Worm (Caenorhabditis elegans): Measurements from ENCODE around the gene cdd-2.

Gene cdd-2

DNA sequence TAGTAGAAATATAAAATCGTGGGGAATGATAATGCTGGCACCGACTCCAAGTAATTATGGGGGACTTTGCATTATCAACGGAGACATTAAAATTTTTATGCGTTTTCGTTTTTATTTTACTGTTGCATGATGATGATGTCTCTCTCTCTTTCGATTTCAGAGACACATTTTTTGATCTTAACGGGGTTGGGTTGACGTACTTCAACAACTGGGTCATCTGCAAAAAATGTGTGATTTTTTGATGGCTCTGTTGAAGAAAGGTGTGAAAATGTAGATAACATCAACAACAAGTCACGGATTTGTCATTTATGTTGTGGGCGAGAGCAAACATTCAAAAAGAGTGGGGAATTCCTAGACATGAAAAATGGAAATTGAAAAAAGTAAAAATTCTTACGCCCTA lies 46.4 kb downstream of the cdd-2 start, which contains the start of gene F55G1.15:
TSS of gene F55G1.15 (minus strand) at position 101 of the 400 bp plus-strand sequence.
- no peak for TF ChIP-seq nhr-43 (tag; optimal IDR thresholded peaks at IDR 0.05; ENCODE audit: poor library complexity, severe bottlenecking)
- no peak for TF ChIP-seq nhr-77 (tag; optimal IDR thresholded peaks at IDR 0.05)
- no peak for TF ChIP-seq nhr-11 (tag; optimal IDR thresholded peaks at IDR 0.05)
- TF ChIP-seq elt-2 (tag; optimal IDR thresholded peaks at IDR 0.05) = peak; percentile 46
- TF ChIP-seq daf-12 (tag; optimal IDR thresholded peaks at IDR 0.05) = no peak

DNA sequence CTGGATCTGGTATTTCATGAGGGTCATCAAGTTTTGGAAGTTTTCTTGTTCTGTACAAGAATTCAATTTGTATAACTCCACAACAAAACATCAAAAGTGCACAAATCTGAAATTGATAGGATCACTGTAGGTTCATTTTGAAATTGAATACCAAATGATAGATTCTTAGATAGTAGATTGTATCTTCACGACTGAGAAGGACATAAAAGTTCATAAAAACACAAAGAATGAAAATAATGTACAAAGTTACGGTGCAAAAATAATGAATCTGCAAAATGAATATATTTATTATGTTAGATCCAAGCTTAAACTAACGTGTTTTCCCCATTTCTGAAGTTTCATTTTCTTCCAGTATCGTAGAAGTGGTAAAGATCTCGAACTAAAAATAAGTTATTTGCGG lies 46.8 kb downstream of the cdd-2 start:
- TF ChIP-seq zag-1 (tag; optimal IDR thresholded peaks at IDR 0.05) (no peak), elt-1 (tag; optimal IDR thresholded peaks at IDR 0.05) (peak; percentile 64)

DNA sequence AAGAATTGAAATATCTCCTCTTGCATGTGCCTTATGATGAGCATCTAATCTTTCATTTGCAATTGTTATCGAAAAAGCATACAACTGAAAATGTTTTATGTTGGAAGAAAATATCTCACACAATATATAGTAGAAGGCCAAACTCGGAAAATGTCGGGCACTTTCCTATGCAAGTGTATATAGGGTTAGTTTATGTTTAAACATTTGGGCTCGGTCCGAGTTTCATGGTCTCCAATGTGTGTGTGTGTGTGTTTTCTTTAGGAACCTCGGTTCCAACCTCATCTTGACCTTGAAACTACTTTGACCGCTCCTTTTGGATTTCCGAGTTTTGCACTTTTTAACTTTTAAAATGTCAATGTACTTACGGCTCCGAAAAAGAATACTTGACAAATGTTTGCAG lies 48.4 kb downstream of the cdd-2 start:
- TF ChIP-seq elt-3 (tag; optimal IDR thresholded peaks at IDR 0.05) = no peak
- no peak for TF ChIP-seq fkh-10 (GFP tag; optimal IDR thresholded peaks at IDR 0.05)
- no peak for TF ChIP-seq nhr-12 (tag; optimal IDR thresholded peaks at IDR 0.05)
- TF ChIP-seq fkh-2 (tag; optimal IDR thresholded peaks at IDR 0.05) = no peak
- TF ChIP-seq snpc-4 (tag; optimal IDR thresholded peaks at IDR 0.05) = peak; percentile 63
- no peak for TF ChIP-seq nhr-237 (tag; optimal IDR thresholded peaks at IDR 0.05)
- no peak for TF ChIP-seq fos-1 (tag; optimal IDR thresholded peaks at IDR 0.05)
- TF ChIP-seq mml-1 (tag; optimal IDR thresholded peaks at IDR 0.05) = no peak
- TF ChIP-seq nhr-77 (tag; optimal IDR thresholded peaks at IDR 0.05) = no peak

DNA sequence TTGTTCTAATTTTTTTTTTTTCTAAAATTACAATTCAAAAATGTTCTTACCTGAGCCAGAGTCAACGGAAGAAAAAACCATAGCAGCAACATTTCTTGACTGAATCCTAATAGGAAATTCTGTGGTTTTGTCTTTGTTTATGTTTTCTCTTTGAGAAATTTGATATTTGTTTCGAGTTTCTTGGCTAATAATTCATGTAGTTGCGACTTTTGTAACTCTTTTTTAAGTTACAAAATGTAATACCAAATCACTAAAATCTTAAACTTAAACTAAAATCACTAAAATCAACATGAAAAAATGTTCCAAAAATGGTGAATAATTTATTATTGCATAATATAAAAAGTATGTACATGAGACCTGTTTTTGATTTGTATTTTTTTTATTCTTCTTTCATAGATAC lies 49.9 kb downstream of the cdd-2 start, which contains the start of gene egas-4:
TSS of gene egas-4 (minus strand) at position 101 of the 400 bp plus-strand sequence.
- no peak for TF ChIP-seq elt-3 (tag; optimal IDR thresholded peaks at IDR 0.05)
- no peak for TF ChIP-seq nhr-77 (tag; optimal IDR thresholded peaks at IDR 0.05)
- no peak for TF ChIP-seq tbx-2 (tag; optimal IDR thresholded peaks at IDR 0.05)
- TF ChIP-seq ama-1 (optimal IDR thresholded peaks at IDR 0.05) = no peak
- no peak for TF ChIP-seq snpc-4 (tag; optimal IDR thresholded peaks at IDR 0.05)
- TF ChIP-seq aly-2 (tag; optimal IDR thresholded peaks at IDR 0.05) = no peak
- TF ChIP-seq R02D3.7 (tag; optimal IDR thresholded peaks at IDR 0.05) = no peak
- no peak for TF ChIP-seq mdl-1 (tag; optimal IDR thresholded peaks at IDR 0.05)
- no peak for TF ChIP-seq ceh-9 (tag; optimal IDR thresholded peaks at IDR 0.05)
- no peak for TF ChIP-seq nhr-28 (tag; optimal IDR thresholded peaks at IDR 0.05)
- TF ChIP-seq fkh-2 (tag; optimal IDR thresholded peaks at IDR 0.05) = no peak
- no peak for TF ChIP-seq pha-4 (tag; optimal IDR thresholded peaks at IDR 0.05)
- TF ChIP-seq nhr-23 (tag; optimal IDR thresholded peaks at IDR 0.05) = no peak
- no peak for TF ChIP-seq elt-1 (tag; optimal IDR thresholded peaks at IDR 0.05)
- no peak for TF ChIP-seq mml-1 (tag; optimal IDR thresholded peaks at IDR 0.05)
- no peak for TF ChIP-seq unc-62 (GFP tag; optimal IDR thresholded peaks at IDR 0.05)
- no peak for TF ChIP-seq egl-5 (tag; optimal IDR thresholded peaks at IDR 0.05)
- TF ChIP-seq skn-1 (tag; optimal IDR thresholded peaks at IDR 0.05) = no peak
- TF ChIP-seq lsy-12 (tag; optimal IDR thresholded peaks at IDR 0.05) = no peak
- TF ChIP-seq fos-1 (tag; optimal IDR thresholded peaks at IDR 0.05) = no peak

DNA sequence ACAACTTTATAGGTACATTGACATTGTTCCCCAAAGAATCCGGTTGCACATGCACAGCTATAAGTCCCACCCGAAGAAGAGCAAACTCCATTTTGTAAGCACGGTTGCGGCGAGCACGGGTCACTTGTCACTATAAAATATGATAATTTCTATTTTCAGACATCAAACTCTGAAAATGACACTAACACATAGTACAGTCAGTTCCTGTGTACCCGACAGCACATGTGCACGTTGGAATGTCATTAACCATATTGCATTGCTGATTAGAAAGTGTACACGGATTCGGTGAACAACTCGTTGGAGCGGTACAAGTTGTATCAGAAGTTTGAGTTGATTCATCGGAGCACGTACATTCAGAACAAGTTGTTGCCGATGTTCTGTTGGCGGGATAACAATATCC lies 50.5 kb downstream of the cdd-2 start:
- TF ChIP-seq jun-1 (tag; optimal IDR thresholded peaks at IDR 0.05) (no peak), elt-2 (tag; optimal IDR thresholded peaks at IDR 0.05) (peak; percentile 50), pqm-1 (tag; optimal IDR thresholded peaks at IDR 0.05) (peak; percentile 52), mdl-1 (tag; optimal IDR thresholded peaks at IDR 0.05) (no peak)

Measured in whole organism, L3 larva.